Worm (Caenorhabditis elegans) whole organism, mixed stage, embryonic: ENCODE measurements around the gene F08F8.9.

Source experiments
- bed-3 ChIP-seq: fragments of 200-800 bp; sonication (Bioruptor generic); optimal IDR thresholded peaks from 3 replicates; lab custom pipeline; 2018; ENCODE audit warnings: mild to moderate bottlenecking, missing genetic modification characterization, moderate library complexity, missing compliant biosample characterization
- blmp-1 ChIP-seq: fragments of 150-350 bp; optimal IDR thresholded peaks from 2 replicates; lab custom pipeline; 2014; ENCODE audit warnings: missing biosample characterization, missing genetic modification characterization
- ceh-39 ChIP-seq: fragments of 150-350 bp; optimal IDR thresholded peaks from 2 replicates; lab custom pipeline; 2014; ENCODE audit warnings: missing biosample characterization, missing genetic modification characterization
- ceh-83 ChIP-seq: fragments of 200-800 bp; sonication (Bioruptor generic); optimal IDR thresholded peaks from 2 replicates; lab custom pipeline; 2018; ENCODE audit warnings: mild to moderate bottlenecking, missing genetic modification characterization, missing compliant biosample characterization
- ces-1 ChIP-seq: fragments of 150-350 bp; optimal IDR thresholded peaks from 2 replicates; lab custom pipeline; 2014; ENCODE audit warnings: missing biosample characterization, missing genetic modification reagents, missing genetic modification characterization
- cnd-1 ChIP-seq: fragments of 200-800 bp; sonication (Bioruptor generic); optimal IDR thresholded peaks from 2 replicates; lab custom pipeline; 2018; ENCODE audit warnings: mild to moderate bottlenecking, missing genetic modification characterization, missing compliant biosample characterization
- drap-1 ChIP-seq: fragments of 200-800 bp; sonication (Bioruptor generic); optimal IDR thresholded peaks from 3 replicates; lab custom pipeline; 2018; ENCODE audit warnings: mild to moderate bottlenecking, missing genetic modification characterization, missing compliant biosample characterization
- elt-1 ChIP-seq: sonication (generic microtip); optimal IDR thresholded peaks from 2 replicates; lab custom pipeline; 2017; ENCODE audit warnings: missing genetic modification characterization, mild to moderate bottlenecking, missing compliant biosample characterization, antibody characterized with exemption, moderate library complexity, borderline replicate concordance; ENCODE audit not compliant: insufficient read depth
- flh-1 ChIP-seq: fragments of 200-800 bp; sonication (Bioruptor generic); optimal IDR thresholded peaks from 2 replicates; lab custom pipeline; 2018; ENCODE audit warnings: mild to moderate bottlenecking, missing genetic modification characterization, moderate library complexity, missing compliant biosample characterization
- ham-2 ChIP-seq: fragments of 200-800 bp; sonication (Bioruptor generic); optimal IDR thresholded peaks from 2 replicates; lab custom pipeline; 2018; ENCODE audit warnings: mild to moderate bottlenecking, missing genetic modification characterization, missing compliant biosample characterization
- hlh-1 ChIP-seq: fragments of 150-350 bp; optimal IDR thresholded peaks from 2 replicates; lab custom pipeline; 2014; ENCODE audit warnings: missing biosample characterization, missing genetic modification reagents, missing genetic modification characterization
- lin-13 ChIP-seq: fragments of 150-350 bp; optimal IDR thresholded peaks from 2 replicates; lab custom pipeline; 2014; ENCODE audit warnings: missing biosample characterization, missing genetic modification characterization
- lin-32 ChIP-seq: fragments of 200-800 bp; sonication (Bioruptor generic); optimal IDR thresholded peaks from 2 replicates; lab custom pipeline; 2018; ENCODE audit warnings: mild to moderate bottlenecking, missing genetic modification characterization, missing compliant biosample characterization
- mep-1 ChIP-seq: fragments of 150-350 bp; optimal IDR thresholded peaks from 2 replicates; lab custom pipeline; 2017; ENCODE audit warnings: missing biosample characterization, missing genetic modification reagents, missing genetic modification characterization, inconsistent platforms
- mls-2 ChIP-seq: sonication (generic microtip); optimal IDR thresholded peaks from 2 replicates; lab custom pipeline; 2016; ENCODE audit warnings: mild to moderate bottlenecking, missing genetic modification characterization, moderate library complexity, missing compliant biosample characterization
- nhr-12 ChIP-seq: fragments of 150-350 bp; optimal IDR thresholded peaks from 2 replicates; lab custom pipeline; 2014; ENCODE audit warnings: missing biosample characterization, missing genetic modification characterization
- nhr-2 ChIP-seq: fragments of 150-350 bp; optimal IDR thresholded peaks from 2 replicates; lab custom pipeline; 2014; ENCODE audit warnings: missing biosample characterization, missing genetic modification characterization
- nhr-237 ChIP-seq: fragments of 150-350 bp; optimal IDR thresholded peaks from 2 replicates; lab custom pipeline; 2014; ENCODE audit warnings: missing biosample characterization, missing genetic modification characterization
- nhr-76 ChIP-seq: sonication (generic microtip); optimal IDR thresholded peaks from 2 replicates; lab custom pipeline; 2017; ENCODE audit warnings: missing biosample characterization, missing genetic modification characterization
- pha-4 ChIP-seq: fragments of 150-350 bp; optimal IDR thresholded peaks from 2 replicates; lab custom pipeline; 2018; ENCODE audit warnings: missing biosample characterization, missing genetic modification reagents, missing genetic modification characterization
- sem-2 ChIP-seq: fragments of 200-800 bp; sonication (Bioruptor generic); optimal IDR thresholded peaks from 2 replicates; lab custom pipeline; 2018; ENCODE audit warnings: mild to moderate bottlenecking, missing genetic modification characterization, missing compliant biosample characterization
- snpc-4 ChIP-seq: fragments of 150-350 bp; optimal IDR thresholded peaks from 2 replicates; lab custom pipeline; 2014; ENCODE audit warnings: missing biosample characterization, missing genetic modification characterization
- tbx-8 ChIP-seq: fragments of 200-800 bp; sonication (Bioruptor generic); optimal IDR thresholded peaks from 2 replicates; lab custom pipeline; 2018; ENCODE audit warnings: mild to moderate bottlenecking, missing genetic modification characterization, moderate library complexity, missing compliant biosample characterization
- unc-120 ChIP-seq: sonication (generic microtip); optimal IDR thresholded peaks from 2 replicates; lab custom pipeline; 2017; ENCODE audit warnings: missing genetic modification characterization, missing compliant biosample characterization; ENCODE audit not compliant: poor library complexity, severe bottlenecking
- unc-39 ChIP-seq: fragments of 150-350 bp; optimal IDR thresholded peaks from 2 replicates; lab custom pipeline; 2014; ENCODE audit warnings: missing biosample characterization, missing genetic modification characterization
- unc-62 ChIP-seq: fragments of 150-350 bp; optimal IDR thresholded peaks from 2 replicates; lab custom pipeline; 2014; ENCODE audit warnings: missing biosample characterization, missing genetic modification reagents, missing genetic modification characterization

F08F8.9 gene

DNA sequence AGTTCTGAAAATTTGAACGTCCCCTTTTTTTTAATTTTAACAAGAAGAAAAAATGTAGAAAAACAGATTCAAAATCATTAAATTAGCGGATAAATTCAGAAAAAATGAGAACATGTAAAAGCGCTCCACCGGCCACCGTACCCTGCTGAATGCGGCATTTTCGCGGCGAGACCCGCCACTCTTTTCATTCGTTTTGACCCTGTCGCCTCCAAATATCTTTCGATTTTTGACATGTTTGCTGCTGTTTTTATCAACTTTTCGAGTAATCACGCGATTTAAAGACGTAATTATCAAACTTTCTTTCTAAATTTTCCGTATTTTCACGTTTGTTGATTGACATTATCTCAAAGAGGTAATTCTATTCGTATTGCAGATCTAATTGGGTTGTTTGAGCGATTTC is 17.6 kb downstream of the F08F8.9 start, which contains the start of gene gsp-2 (continued):
- TF ChIP-seq pha-4 (tag; lab: Kevin White, UChicago) (peak; percentile 43), lin-13 (tag; lab: Kevin White, UChicago) (peak; percentile 33), blmp-1 (tag; lab: Kevin White, UChicago) (no peak), mls-2 (tag; lab: Kevin White, UChicago) (no peak), nhr-76 (tag; lab: Kevin White, UChicago) (no peak), elt-1 (tag; lab: Kevin White, UChicago) (no peak)

DNA sequence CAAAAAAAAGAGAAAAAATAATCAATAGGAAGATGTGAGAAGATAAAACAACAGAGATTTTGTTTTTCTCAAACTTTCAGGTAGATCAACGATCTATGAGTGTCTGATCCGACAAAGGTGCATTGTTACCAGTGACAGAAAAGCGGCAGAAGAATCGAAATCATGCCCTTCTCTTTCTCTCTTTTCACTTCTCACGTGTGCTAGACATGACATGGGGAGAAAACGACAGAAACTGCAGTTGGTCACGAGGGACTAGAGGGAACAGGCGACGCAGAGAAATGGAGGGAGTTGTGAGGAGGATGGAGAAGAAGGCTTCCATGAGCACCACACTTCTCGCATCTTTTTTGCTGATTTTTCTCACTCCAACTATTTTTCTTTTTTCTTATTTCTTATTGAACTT is 18.6 kb downstream of the F08F8.9 start, which contains the start of gene F56C9.10:
TSS of gene F56C9.10 (minus strand) at position 97 of the 400 bp plus-strand sequence.
- TF ChIP-seq drap-1 (GFP tag; lab: Kevin White, UChicago) (no peak), cnd-1 (tag; lab: Kevin White, UChicago) (peak; percentile 15), ham-2 (GFP tag; lab: Kevin White, UChicago) (peak; percentile 9), unc-120 (tag; lab: Kevin White, UChicago) (peak; percentile 65), ces-1 (peak; percentile 32), flh-1 (GFP tag; lab: Kevin White, UChicago) (no peak), unc-62 (GFP tag; lab: Kevin White, UChicago) (peak; percentile 83), mep-1 (peak; percentile 14), blmp-1 (tag; lab: Kevin White, UChicago) (peak; percentile 66), hlh-1 (peak; percentile 77), sem-2 (GFP tag; lab: Kevin White, UChicago) (no peak), nhr-237 (tag; lab: Kevin White, UChicago) (peak; percentile 48), mls-2 (tag; lab: Kevin White, UChicago) (peak; percentile 6)

DNA sequence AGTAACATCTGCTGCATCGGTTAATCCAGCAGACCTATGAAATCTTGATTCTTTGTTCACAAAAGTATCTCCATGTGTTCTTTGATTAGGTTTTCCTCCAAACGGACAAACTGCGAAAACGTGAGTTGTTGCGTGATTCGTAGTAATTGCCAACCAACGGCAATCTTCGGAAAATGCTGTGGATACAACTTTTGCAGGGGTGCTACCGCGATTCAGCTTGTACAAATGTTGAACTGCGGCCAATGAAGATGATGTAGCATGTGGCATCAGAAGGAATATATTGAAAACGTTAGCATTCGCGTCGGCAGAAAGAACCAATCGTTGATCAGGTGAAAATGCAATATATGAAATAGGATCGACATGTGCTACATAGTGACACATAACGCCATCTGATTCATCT is 22.1 kb downstream of the F08F8.9 start:
- TF ChIP-seq mep-1 (no peak), unc-62 (GFP tag; lab: Kevin White, UChicago) (no peak)

DNA sequence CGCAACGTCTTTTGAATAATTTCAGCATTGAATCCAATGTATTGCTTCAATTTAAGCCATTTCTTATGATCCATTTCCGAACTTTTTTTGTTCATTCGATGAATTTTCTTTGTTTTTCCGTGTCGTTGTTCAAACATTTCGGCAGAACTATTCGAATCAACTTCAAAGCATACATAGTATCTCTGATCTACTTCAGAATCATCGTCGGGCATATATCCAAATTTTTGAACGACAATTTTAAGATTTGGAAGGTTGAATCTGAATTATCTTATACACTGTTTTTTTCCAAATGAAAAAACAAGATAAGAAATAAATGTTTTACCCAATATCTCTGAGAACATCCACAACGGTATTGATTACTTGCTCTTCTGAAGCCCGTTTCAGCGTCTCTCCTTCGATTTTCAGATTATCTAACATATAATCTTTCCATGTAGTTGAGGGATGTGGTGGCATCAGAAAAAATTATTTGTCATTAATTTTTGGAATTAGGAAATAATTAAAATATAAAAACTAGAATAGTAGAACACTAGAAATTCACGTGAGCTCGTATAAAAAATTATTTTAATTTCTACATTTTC is 24.5 kb downstream of the F08F8.9 start, which contains the start of gene lab-2:
TSS of gene lab-2 (minus strand) at position 453 of the 578 bp plus-strand sequence.
- TF ChIP-seq bed-3 (GFP tag; lab: Kevin White, UChicago) = no peak
- TF ChIP-seq sem-2 (GFP tag; lab: Kevin White, UChicago) = no peak
- TF ChIP-seq ces-1 = no peak
- no peak for TF ChIP-seq ceh-83
- no peak for TF ChIP-seq unc-39 (tag; lab: Kevin White, UChicago)
- TF ChIP-seq lin-32 (GFP tag; lab: Kevin White, UChicago) = no peak
- TF ChIP-seq snpc-4 (tag; lab: Kevin White, UChicago) = no peak
- TF ChIP-seq flh-1 (GFP tag; lab: Kevin White, UChicago) = no peak
- no peak for TF ChIP-seq drap-1 (GFP tag; lab: Kevin White, UChicago)
- no peak for TF ChIP-seq pha-4 (tag; lab: Kevin White, UChicago)
- TF ChIP-seq mep-1 = no peak
- no peak for TF ChIP-seq unc-62 (GFP tag; lab: Kevin White, UChicago)
- TF ChIP-seq ceh-39 (tag; lab: Kevin White, UChicago) = no peak
- no peak for TF ChIP-seq ham-2 (GFP tag; lab: Kevin White, UChicago)
- no peak for TF ChIP-seq nhr-2 (tag; lab: Kevin White, UChicago)
- no peak for TF ChIP-seq tbx-8 (GFP tag; lab: Kevin White, UChicago)
- TF ChIP-seq, all 35 proteins: peak for 0

DNA sequence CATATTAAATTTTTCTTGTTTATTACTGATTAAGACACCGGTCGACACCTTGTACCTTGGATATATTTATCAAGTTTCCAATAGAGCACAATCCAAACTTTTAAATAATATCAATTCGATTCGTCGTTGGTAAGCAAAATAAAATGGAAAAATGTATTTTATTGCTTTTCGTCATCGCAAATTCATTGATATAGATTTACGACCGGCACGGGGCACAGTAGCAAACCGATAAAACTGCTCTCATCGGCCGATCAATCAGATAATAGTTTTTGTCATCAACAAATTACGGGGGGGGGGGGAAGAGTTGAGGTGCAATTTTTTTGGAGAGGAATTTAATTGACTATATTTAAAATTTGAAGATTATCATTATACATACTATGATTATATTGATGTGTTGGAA is 30.4 kb downstream of the F08F8.9 start:
- TF ChIP-seq ceh-39 (tag; lab: Kevin White, UChicago) (no peak), unc-120 (tag; lab: Kevin White, UChicago) (no peak), elt-1 (tag; lab: Kevin White, UChicago) (no peak), tbx-8 (GFP tag; lab: Kevin White, UChicago) (no peak), bed-3 (GFP tag; lab: Kevin White, UChicago) (no peak), mls-2 (tag; lab: Kevin White, UChicago) (no peak), snpc-4 (tag; lab: Kevin White, UChicago) (no peak), nhr-12 (tag; lab: Kevin White, UChicago) (no peak)

DNA sequence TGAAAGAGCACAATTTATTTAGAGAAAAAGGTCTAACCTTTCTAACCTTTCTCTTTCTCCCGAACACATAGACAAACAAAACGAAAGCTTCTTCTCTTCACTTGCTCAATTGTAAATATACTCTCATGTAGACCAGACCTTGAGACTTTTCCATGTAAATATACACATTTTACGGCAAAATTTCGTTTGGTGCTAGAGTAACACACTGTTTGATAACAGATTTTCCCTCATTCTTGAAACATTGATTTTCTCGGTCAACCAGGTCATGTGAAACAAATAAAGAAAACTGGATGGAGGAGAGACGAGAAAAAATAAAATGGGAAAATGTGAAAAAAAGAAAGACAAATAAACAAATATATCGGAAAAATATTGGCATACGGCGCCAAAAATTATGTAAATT is 31.8 kb downstream of the F08F8.9 start:
- TF ChIP-seq bed-3 (GFP tag; lab: Kevin White, UChicago) = no peak
- TF ChIP-seq pha-4 (tag; lab: Kevin White, UChicago) = peak; percentile 79
